Worm (Caenorhabditis elegans) whole organism, young adult: Measurements from ENCODE around the gene moc-3.

Experiments used
- Y79H2A.3 ChIP-seq: fragments of 200-800 bp; sonication (Bioruptor generic); conservative IDR thresholded peaks from 2 replicates; pipeline ENCODE4 v1.3.6; 2022; ENCODE audit warnings: missing genetic modification reagents, missing genetic modification characterization, missing compliant biosample characterization
- ama-1 ChIP-seq, 3 experiments: fragments of 150-350 bp in 1 of 3; sonication (generic microtip) in 2 of 3; optimal IDR thresholded peaks; 2 replicates each; lab custom pipeline; 2014 to 2018; ENCODE audit warnings: missing biosample characterization in 2 of 3, missing genetic modification characterization in 2 of 3, missing genetic modification reagents in 2 of 3
- attf-5 ChIP-seq: fragments of 200-800 bp; sonication (Bioruptor generic); optimal IDR thresholded peaks from 2 replicates; lab custom pipeline; 2018; ENCODE audit warnings: mild to moderate bottlenecking, missing genetic modification characterization, missing compliant biosample characterization
- attf-6 ChIP-seq: fragments of 200-800 bp; sonication (Bioruptor generic); IDR thresholded peaks from 2 replicates; pipeline ENCODE4 v1.3.6; 2022; ENCODE audit warnings: missing genetic modification reagents, missing genetic modification characterization, missing compliant biosample characterization
- ets-4 ChIP-seq: fragments of 200-800 bp; sonication (Bioruptor generic); optimal IDR thresholded peaks from 2 replicates; lab custom pipeline; 2018; ENCODE audit warnings: mild to moderate bottlenecking, missing genetic modification characterization, missing compliant biosample characterization
- gei-17 ChIP-seq: fragments of 200-800 bp; sonication (Bioruptor generic); optimal IDR thresholded peaks from 2 replicates; lab custom pipeline; 2018; ENCODE audit warnings: mild to moderate bottlenecking, missing genetic modification characterization, missing compliant biosample characterization
- madf-3 ChIP-seq: fragments of 200-800 bp; sonication (Bioruptor generic); IDR thresholded peaks from 2 replicates; pipeline ENCODE4 v1.3.6; 2022; ENCODE audit warnings: missing genetic modification reagents, missing genetic modification characterization, missing compliant biosample characterization
- pha-4 ChIP-seq: fragments of 150-350 bp; sonication (generic microtip); optimal IDR thresholded peaks from 2 replicates; lab custom pipeline; 2014; ENCODE audit warnings: missing biosample characterization, missing genetic modification reagents, missing genetic modification characterization
- rec-8 ChIP-seq, 2 experiments: sonication (generic microtip); optimal IDR thresholded peaks; 2 replicates each; lab custom pipeline; 2016; ENCODE audit warnings: mild to moderate bottlenecking in 2 of 2, missing genetic modification characterization in 2 of 2, missing genetic modification reagents in 2 of 2, missing genotype in 2 of 2, missing biosample characterization in 1 of 2, missing compliant biosample characterization in 1 of 2, moderate library complexity in 1 of 2
- snpc-4 ChIP-seq, 5 experiments: fragments of 150-350 bp in 1 of 5; sonication (generic microtip) in 4 of 5; optimal IDR thresholded peaks; 2 replicates each; lab custom pipeline; 2014 to 2018; ENCODE audit warnings: missing genetic modification characterization in 5 of 5, missing biosample characterization in 3 of 5, antibody characterized with exemption in 2 of 5, mild to moderate bottlenecking in 2 of 5, missing compliant biosample characterization in 2 of 5, missing genotype in 2 of 5, moderate library complexity in 2 of 5, missing genetic modification reagents in 1 of 5
- tlf-1 ChIP-seq: fragments of 200-800 bp; sonication (Bioruptor generic); optimal IDR thresholded peaks from 2 replicates; lab custom pipeline; 2018; ENCODE audit warnings: mild to moderate bottlenecking, missing genetic modification characterization, missing compliant biosample characterization
- unc-62 ChIP-seq: fragments of 150-350 bp; optimal IDR thresholded peaks from 2 replicates; lab custom pipeline; 2014; ENCODE audit warnings: missing biosample characterization, missing genetic modification reagents, missing genetic modification characterization

DNA sequence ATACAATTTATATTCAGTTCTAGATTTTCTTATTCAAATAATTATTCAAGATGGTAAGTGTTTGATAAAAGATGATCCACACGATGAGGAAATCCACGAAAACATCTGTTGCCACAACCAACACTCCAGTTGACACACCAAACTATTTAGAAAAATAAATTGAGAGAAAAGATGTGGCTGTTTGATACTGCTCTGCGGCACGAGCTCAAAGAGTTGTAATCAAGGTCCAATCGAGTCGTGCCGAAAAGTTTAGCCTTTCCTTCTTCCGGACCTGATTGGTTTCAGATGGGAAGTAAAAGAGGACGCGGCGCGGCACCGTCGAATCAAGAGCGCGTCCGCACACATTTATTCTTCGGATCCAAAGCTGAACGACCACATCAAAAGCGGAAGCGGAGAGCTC is 6.2 kb downstream of the moc-3 start:
- TF ChIP-seq rec-8 (tag; optimal IDR thresholded peaks at IDR 0.05; lab: Kevin White, UChicago) (no peak), pha-4 (tag; lab: Kevin White, UChicago) (no peak), snpc-4 (GFP tag; optimal IDR thresholded peaks at IDR 0.05; lab: Kevin White, UChicago) (no peak), snpc-4 (tag; optimal IDR thresholded peaks at IDR 0.05; lab: Kevin White, UChicago) (no peak), tlf-1 (GFP tag; lab: Kevin White, UChicago) (no peak), madf-3 (GFP tag; lab: Robert Waterston, UW) (no peak), attf-6 (GFP tag; lab: Robert Waterston, UW) (no peak), unc-62 (no peak), gei-17 (no peak), Y79H2A.3 (GFP tag; lab: Robert Waterston, UW) (no peak), ama-1 (optimal IDR thresholded peaks at IDR 0.05; lab: Kevin White, UChicago) (no peak), ama-1 (GFP tag; optimal IDR thresholded peaks at IDR 0.05; lab: Kevin White, UChicago) (no peak), ets-4 (GFP tag; lab: Kevin White, UChicago) (no peak), attf-5 (no peak)
